Fruit fly (Drosophila melanogaster): ENCODE measurements around the gene CG34260.

- TF ChIP-seq CG5204 (GFP tag; optimal IDR thresholded peaks at IDR 0.05) (no peak), cic (GFP tag; optimal IDR thresholded peaks at IDR 0.05) (no peak), bab1 (GFP tag; optimal IDR thresholded peaks at IDR 0.05) (no peak), Hr96 (GFP tag; optimal IDR thresholded peaks at IDR 0.05) (no peak), tj (GFP tag; optimal IDR thresholded peaks at IDR 0.05) (no peak), ovo (GFP tag; optimal IDR thresholded peaks at IDR 0.05) (no peak)
These were observed 19.3 kb upstream of the CG34260 start for dm6 chr3L:20694584-20694983.

Measured in whole organism, adult.